Worm (Caenorhabditis elegans): ENCODE results near the gene C39D10.5.

DNA sequence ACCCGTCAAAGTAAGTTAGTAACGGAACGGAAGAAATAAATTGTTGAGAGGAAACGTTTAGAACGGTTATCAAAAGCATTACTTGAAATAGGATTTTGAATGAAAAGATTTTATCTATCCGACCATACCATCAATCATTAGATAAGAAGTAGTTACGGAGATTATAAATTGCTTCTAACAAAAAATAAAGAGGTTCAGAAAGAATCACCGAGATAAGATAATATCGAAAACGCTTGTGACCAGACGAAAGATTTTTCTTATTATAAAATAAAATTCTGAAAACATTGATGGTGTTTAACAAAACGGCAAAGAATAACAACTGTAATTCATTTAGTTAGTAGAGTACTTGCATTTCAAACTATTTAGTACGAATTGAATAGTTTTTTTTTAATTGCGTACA lies 11.3 kb downstream of the C39D10.5 start, which contains the start of gene C39D10.8:
- no peak for TF ChIP-seq unc-86 (tag; optimal IDR thresholded peaks at IDR 0.05)
- no peak for TF ChIP-seq pqm-1 (tag; optimal IDR thresholded peaks at IDR 0.05)
- TF ChIP-seq sox-4 (tag; optimal IDR thresholded peaks at IDR 0.05), result no peak
- no peak for TF ChIP-seq ttx-3 (tag; optimal IDR thresholded peaks at IDR 0.05)
- TF ChIP-seq nhr-11 (tag; optimal IDR thresholded peaks at IDR 0.05), result no peak
- TF ChIP-seq ref-2 (tag; optimal IDR thresholded peaks at IDR 0.05), result no peak
- TF ChIP-seq fkh-10 (GFP tag; optimal IDR thresholded peaks at IDR 0.05), result no peak
- TF ChIP-seq syd-9 (tag; optimal IDR thresholded peaks at IDR 0.05), result no peak
- TF ChIP-seq K09A11.1 (tag; optimal IDR thresholded peaks at IDR 0.05; ENCODE audit: insufficient read depth), result no peak
- TF ChIP-seq mec-3 (tag; optimal IDR thresholded peaks at IDR 0.05; ENCODE audit: borderline replicate concordance), result no peak
